Worm (Caenorhabditis elegans) whole organism, dauer: Measurements from ENCODE around the gene msp-65.
"Not testable (repeated sequence)": the region's sequence is repeated elsewhere in the genome, so short reads cannot be mapped to it uniquely, and the experiment has no call there.

Experiments
- unc-62 ChIP-seq: sonication (generic microtip); optimal IDR thresholded peaks from 2 replicates; lab custom pipeline; 2017; ENCODE audit warnings: missing biosample characterization, missing genetic modification reagents, missing genetic modification characterization

msp-65 gene

DNA sequence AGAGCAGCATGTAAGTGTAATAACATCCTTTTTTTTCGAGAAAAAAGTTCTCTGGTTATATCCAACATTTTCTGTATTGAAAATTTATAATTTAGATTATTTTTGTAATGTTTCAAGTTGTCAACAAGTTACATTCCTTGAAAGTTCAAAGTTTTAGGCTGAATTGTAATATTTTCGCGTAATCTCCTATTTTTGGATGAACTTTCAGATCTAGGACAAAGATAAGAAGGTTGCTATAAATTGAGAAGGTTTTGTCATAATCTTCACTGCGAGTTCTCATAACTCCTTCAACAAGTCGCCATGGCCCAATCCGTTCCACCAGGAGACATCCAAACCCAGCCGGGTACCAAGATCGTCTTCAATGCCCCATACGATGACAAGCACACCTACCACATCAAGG, at the start of gene msp-65:
msp-65 (plus strand) TSS at position 301 of the 400 bp plus-strand sequence.
- not testable (repeated sequence) for TF ChIP-seq unc-62 (GFP tag; lab: Kevin White, UChicago)

DNA sequence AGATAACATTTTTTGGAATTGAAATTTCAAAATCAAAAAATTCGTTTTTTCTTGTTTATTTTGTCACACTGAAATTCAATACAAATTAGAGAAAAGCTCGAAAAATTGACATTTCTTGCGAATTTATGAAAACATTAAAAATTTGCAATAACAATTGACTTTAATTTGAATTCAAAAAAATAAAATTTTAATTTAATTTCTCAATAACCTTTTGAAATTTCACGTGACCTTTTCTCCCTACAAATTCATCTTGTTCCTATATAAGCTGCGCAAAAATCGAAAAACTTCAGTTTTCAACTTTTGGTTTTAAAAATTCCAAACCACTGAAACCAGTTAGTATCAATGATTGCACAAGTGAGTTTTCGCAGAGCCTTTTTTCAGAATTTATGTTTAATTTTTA, 47.5 kb upstream of the msp-65 start, which contains the start of gene F36H12.4:
F36H12.4 (plus strand) TSS at position 301 of the 400 bp plus-strand sequence.
- TF ChIP-seq unc-62 (GFP tag; lab: Kevin White, UChicago), result no peak

DNA sequence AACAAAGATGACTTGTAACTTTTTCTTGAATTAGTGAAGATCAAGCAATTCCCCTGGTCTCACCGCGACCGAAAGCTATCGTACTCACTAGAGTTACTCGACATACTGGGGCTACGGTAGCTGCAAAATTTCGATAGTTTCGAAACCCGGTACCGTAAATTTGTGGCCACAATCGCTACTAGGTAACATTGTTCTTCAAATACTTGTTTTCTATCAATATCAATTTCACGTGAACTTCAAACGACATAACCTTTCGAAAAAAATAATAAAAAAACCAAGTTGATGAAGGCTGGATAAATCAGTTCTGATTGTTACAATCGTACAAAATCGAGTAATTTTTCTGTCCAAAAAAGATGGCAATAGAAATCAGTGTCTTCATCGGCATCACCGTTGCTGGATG, 43.8 kb upstream of the msp-65 start, which contains the start of gene F36H12.3:
F36H12.3 (plus strand) TSS at position 301 of the 400 bp plus-strand sequence.
- no peak for TF ChIP-seq unc-62 (GFP tag; lab: Kevin White, UChicago)

DNA sequence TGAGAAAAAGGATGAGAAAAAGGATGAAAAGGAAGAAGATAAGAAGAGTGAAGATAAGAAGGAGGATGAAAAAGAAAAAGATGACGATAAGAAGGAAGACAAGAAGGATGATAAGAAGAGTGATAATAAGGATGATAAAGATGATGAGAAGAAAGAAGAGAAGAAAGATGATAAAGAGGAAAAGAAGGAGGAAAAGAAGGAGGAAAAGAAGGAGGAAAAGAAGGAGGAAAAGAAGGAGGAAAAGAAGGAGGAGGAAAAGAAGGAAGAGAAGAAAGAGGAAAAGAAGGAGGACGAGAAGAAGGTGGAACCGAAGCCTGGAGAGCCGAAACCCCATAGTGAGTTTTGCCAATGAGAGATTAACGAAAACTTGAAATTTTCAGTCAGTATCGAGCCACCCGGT, 42.9 kb upstream of the msp-65 start:
- TF ChIP-seq unc-62 (GFP tag; lab: Kevin White, UChicago), result no peak

DNA sequence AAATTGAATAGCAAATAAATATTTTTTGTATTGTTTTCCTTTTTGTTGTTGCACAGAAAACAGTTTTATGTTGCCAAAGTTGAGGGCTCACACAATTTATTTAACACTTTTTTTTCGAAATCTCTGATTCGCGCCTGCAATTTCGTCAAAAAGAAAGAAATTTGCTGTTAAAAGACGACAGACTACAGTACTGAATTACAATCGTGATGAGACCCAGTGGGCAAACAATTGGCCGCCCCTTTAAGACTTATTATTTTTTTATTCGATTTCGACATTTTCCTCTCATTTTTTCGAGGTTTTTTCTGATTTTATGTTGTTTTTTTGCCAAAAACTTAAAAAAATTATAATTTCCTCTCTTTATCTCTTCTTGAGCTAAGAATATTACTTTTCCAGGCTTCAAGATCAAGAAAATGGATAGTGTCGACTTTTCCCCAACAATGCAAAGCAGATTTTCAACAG, 42.2 kb upstream of the msp-65 start, which contains the start of gene slfl-4:
slfl-4 (plus strand) TSS at position 409 of the 459 bp plus-strand sequence.
- TF ChIP-seq unc-62 (GFP tag; lab: Kevin White, UChicago), result no peak

DNA sequence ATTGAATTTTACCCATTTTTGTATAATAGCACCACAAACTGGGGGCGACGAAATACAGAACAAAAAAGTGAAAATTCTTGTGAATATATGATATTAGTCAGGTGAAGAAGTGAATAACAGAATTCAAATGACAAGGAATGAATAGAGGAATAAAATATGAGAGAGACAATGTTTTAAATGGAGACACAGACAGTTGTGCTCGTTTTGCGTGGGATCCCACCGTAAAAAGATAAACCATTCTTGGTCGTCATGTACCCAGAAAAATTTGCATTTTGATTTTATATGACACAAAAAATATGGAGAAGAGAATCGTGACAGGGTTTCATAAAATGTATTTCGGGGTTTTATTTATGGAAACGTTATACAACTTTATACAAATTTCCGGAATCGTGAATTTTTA, 38.6 kb upstream of the msp-65 start, which contains the start of gene F36H12.17:
F36H12.17 (minus strand) TSS at position 101 of the 400 bp plus-strand sequence.
- TF ChIP-seq unc-62 (GFP tag; lab: Kevin White, UChicago), result no peak

DNA sequence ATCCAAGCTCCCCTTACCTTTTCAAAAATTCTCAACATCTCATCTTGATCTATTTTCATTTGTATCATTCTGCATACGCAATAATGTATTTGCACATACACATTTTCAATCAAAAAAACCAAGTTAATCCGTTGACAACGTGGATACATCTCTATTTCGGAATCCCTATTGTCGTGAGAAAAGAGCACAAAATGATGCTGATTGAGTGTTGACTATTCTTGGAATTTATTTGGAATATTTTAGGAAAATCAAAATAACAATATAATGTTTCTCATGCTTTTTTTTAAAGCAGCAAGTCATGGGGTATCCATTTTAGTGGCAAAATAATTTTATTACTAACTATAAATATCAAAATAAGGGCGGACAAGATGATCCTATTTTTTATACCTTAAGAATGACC, 34.9 kb upstream of the msp-65 start:
- TF ChIP-seq unc-62 (GFP tag; lab: Kevin White, UChicago), result no peak

DNA sequence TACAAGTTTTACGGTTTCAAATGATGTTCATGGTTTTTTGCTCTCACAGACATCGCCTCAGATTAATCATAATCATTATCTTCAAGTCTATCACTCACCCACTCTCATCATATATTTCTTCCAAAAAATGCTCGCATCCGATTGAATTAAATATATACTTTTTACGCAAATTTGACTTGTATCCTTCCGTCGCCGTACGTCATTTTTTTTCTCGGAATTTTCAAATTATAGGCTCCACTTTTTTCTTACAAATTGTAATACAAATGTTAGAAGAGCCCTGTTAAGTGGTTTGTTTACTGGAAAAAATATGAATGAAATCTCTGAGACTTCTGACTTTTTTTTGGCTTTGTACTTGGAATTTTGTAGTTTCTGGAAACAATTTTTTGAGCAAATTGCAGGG, 29.1 kb upstream of the msp-65 start:
- TF ChIP-seq unc-62 (GFP tag; lab: Kevin White, UChicago), result no peak

DNA sequence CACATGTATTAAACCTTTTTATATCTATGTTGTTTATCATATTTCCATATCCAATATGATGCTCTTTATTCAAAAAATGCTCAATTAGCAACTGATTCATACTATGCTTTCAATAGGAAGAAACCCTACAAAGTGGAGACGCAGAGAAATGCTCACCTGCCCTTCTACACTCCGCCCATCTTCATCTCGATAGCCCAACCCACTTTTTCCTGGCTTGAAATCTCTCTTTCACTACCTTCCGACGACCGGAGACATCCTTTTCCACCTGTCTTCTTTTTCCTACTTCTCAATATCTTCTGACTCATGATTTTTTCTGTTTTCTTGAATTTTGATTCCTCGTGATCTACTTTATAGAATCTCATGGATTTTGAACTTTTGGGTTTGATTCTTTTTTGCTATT, 27.4 kb upstream of the msp-65 start:
- TF ChIP-seq unc-62 (GFP tag; lab: Kevin White, UChicago), result no peak

DNA sequence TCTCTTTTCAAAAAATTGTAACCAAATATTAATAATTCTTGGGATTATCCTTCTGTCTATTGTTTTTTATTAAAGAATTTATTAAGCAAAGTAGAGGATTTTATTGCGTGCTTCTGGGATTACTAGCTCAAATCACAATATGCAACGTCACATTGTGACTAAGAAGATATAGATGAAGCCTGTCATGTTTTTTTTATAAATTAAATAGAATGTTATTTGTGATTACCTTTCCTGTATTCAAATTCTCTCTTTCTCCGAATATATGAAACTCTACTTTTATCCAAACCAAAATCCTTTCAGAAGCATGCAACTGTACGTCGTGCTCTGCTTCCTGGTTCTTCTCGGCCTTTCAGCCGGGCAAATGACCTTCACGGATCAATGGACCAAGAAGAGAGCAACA, 25.8 kb upstream of the msp-65 start, which contains the start of gene nlp-47:
nlp-47 (plus strand) TSS at position 301 of the 400 bp plus-strand sequence.
- TF ChIP-seq unc-62 (GFP tag; lab: Kevin White, UChicago), result no peak

DNA sequence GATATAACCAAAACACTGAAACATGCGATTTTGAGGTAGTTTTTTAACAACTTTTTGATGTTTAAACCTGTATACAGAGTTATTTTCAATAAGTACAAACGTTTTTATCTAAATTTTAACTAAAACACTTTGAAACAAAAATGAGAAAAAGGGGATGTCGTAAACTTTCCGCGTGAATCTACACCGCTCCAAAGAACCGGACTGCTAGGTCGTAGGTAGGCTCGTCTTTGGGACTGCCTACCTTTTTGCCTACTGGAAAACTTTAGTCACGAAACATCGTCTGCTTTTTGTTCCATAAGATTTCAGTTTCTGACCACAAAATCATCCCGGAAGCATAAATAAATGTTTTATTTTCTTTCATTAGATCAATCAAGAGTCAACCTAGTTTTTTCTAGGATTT, 25.1 kb upstream of the msp-65 start:
- TF ChIP-seq unc-62 (GFP tag; lab: Kevin White, UChicago), result no peak

DNA sequence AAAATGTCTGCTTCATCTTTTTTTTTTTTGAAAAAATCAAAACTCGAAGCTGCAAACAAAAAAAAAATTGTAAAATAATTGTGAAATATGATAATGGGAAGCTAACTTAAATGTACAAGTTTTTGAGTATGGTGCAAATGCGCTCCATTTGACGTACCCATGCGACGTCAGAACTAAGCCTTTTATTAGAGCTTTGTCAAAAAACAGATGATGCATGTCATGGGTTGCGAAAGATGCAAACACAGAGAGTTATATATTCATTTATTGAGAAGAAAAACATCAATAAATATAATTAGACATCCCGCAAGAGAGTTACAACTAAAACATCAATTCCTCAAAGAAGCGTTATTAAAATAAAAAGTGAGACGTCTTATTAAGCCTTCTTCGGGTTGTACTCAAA, 21.9 kb upstream of the msp-65 start:
- TF ChIP-seq unc-62 (GFP tag; lab: Kevin White, UChicago), result no peak

DNA sequence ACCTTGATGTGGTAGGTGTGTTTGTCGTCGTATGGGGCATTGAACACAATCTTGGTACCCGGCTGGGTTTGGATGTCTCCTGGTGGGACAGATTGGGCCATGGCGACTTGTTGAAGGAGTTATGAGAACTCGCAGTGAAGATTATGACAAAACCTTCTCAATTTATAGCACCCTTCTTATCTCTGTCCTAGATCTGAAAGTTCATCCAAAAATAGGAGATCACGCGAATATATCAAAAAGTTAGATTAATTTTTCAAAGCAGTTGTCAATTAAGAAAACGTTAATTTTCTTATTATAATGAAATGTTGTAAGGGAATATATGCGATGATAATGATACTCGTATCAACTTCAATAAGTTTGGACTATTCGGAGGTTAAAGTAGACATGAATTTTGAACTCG, 21.1 kb upstream of the msp-65 start, which contains the start of gene msp-51:
msp-51 (minus strand) TSS at position 101 of the 400 bp plus-strand sequence.
- TF ChIP-seq unc-62 (GFP tag; lab: Kevin White, UChicago), result not testable (repeated sequence)

DNA sequence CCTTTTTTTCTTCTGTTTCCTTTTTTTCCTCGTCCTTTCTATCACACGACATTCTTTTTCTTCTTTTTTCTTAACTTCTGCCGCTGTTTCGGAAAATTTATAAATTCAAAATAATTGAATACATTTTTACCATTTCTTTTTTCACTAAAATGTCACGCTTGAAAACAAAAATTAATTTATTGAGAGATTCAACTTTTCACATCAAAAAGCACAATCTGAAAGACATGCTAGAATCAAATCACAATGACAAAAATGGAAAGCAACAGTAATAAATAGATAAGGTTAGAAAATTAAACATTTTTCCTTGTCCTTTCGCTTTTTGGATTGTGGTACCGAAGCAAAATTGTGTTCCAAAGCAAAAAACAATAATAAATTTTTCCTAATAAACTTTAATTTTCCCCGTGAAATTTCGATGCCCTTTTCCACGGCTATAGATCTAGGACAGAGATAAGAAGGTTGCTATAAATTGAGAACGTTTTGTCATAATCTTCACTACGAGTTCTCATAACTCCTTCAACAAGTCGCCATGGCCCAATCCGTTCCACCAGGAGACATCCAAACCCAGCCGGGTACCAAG, 18.8 kb upstream of the msp-65 start, which contains the start of the genes ZK354.6 and msp-113:
ZK354.6 (minus strand) TSS at position 101 of the 577 bp plus-strand sequence.
msp-113 (plus strand) TSS at position 527 of the 577 bp plus-strand sequence.
- TF ChIP-seq unc-62 (GFP tag; lab: Kevin White, UChicago), result no peak

DNA sequence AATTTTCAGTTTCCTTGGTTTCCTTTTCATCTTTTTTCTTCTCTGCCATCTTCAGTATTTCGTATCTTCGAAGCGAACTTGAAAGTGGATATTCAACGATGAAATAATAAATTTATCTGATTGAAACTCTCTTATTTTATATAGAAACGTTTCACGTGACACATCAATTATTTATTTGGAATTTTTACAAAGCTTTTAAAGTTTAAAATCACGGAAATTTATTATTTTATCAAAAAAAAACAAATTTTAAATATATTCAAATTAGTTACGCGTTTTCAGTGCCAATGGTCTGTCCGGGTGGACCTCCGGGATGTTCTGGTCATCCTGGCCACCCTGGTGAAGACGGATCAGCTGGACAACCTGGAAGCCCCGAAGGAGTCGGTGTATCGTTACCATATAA, 13.3 kb upstream of the msp-65 start, which contains the start of gene ZK354.7:
ZK354.7 (minus strand) TSS at position 101 of the 400 bp plus-strand sequence.
- no peak for TF ChIP-seq unc-62 (GFP tag; lab: Kevin White, UChicago)

DNA sequence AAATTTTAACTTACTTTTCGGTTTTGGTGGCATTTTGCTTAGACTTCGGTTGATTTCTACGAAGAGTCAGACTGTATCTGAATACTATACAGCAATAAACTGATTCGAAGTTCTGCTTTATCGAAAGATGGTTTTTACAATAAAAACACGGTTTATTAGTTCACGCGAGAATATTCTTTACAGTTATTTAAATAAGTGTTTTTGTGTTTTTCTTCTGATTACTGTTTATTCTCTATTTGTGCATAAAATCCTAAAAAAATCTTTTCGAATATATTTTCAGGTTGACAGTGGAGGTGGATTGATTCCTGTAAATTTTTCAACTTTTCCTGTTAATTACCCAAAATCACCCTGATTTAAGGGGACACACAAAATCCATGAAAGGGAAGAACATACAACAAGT, 10.3 kb upstream of the msp-65 start, which contains the start of gene ZK354.8:
ZK354.8 (minus strand) TSS at position 101 of the 400 bp plus-strand sequence.
- no peak for TF ChIP-seq unc-62 (GFP tag; lab: Kevin White, UChicago)
